Fruit fly (Drosophila melanogaster): Measurements from ENCODE around the gene Rcd-1r.

DNA sequence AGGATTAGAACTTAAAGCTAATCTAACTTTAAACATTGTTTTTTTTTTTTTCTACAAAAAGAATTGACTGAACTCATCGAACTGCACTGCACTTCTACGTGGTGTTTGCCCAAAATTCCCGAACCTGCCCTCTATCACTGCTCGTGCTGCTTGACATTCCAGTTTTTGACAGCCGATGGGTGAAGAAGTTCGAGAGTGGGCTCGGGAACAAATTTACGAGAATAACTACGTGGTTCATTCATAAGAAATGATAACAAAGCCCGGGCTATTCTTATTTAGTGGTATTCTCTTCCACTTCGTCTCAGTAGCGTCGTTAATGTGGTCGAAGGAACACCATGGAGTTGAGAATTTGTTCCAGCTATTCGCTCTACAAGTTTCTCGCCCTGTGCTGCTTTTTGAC is 46.6 kb downstream of the Rcd-1r start, which contains the start of gene CG18088:
- TF ChIP-seq CG8159 (tag; optimal IDR thresholded peaks at IDR 0.05) (no peak), fd96Ca (GFP tag; IDR thresholded peaks at IDR 0.05) (no peak), CG32121 (GFP tag; IDR thresholded peaks at IDR 0.05) (no peak)
